Fruit fly (Drosophila melanogaster) Kc167 (cell line): ENCODE results near the gene SP1029.

Source experiments
- psq ChIP-seq: fragments of >200 bp; optimal IDR thresholded peaks from 2 replicates; lab custom pipeline; 2017; ENCODE audit warnings: missing external identifiers
- ttk ChIP-seq: sonication (Bioruptor generic); optimal IDR thresholded peaks from 2 replicates; lab custom pipeline; 2017; ENCODE audit warnings: missing external identifiers

dm6 chr3R:29287320-29287957, 37.2 kb upstream of the SP1029 start:
- TF ChIP-seq psq (lab: Kevin White, UChicago): no peak
- no peak for TF ChIP-seq ttk
